Fruit fly (Drosophila melanogaster) whole organism, embryonic: ENCODE results near the gene aln.

Experiments
- B-H1 ChIP-seq: fragments of 200-800 bp; sonication (Bioruptor generic); IDR thresholded peaks from 3 replicates; pipeline ENCODE4 v1.3.6; 2022; ENCODE audit warnings: missing biosample characterization, missing genetic modification characterization
- CG1024 ChIP-seq: fragments of 200-800 bp; sonication (Bioruptor generic); IDR thresholded peaks from 2 replicates; pipeline ENCODE4 v1.3.6; 2022; ENCODE audit warnings: missing biosample characterization, missing genetic modification characterization
- CG10654 ChIP-seq: fragments of 200-800 bp; sonication (Bioruptor generic); optimal IDR thresholded peaks from 2 replicates; lab custom pipeline; 2016; ENCODE audit warnings: missing biosample characterization, missing genetic modification characterization
- CG11398 ChIP-seq: fragments of 200-800 bp; sonication (Bioruptor generic); optimal IDR thresholded peaks from 2 replicates; lab custom pipeline; 2016; ENCODE audit warnings: missing biosample characterization, missing genetic modification characterization
- CG11504 ChIP-seq: fragments of 200-800 bp; sonication (Bioruptor generic); optimal IDR thresholded peaks from 3 replicates; lab custom pipeline; 2019; ENCODE audit warnings: missing biosample characterization, mild to moderate bottlenecking, missing genetic modification characterization, moderate library complexity
- CG13123 ChIP-seq: fragments of 200-800 bp; sonication (Bioruptor generic); optimal IDR thresholded peaks from 2 replicates; lab custom pipeline; 2016; ENCODE audit warnings: missing biosample characterization, missing genetic modification characterization
- CG14050 ChIP-seq: fragments of 200-800 bp; sonication (Bioruptor generic); IDR thresholded peaks from 3 replicates; pipeline ENCODE4 v1.3.6; 2022; ENCODE audit warnings: missing biosample characterization, missing genetic modification characterization
- CG14667 ChIP-seq: fragments of 200-800 bp; sonication (Bioruptor generic); IDR thresholded peaks from 2 replicates; pipeline ENCODE4 v1.3.6; 2022; ENCODE audit warnings: missing biosample characterization, missing genetic modification characterization
- CG14710 ChIP-seq: fragments of 200-800 bp; sonication (Bioruptor generic); optimal IDR thresholded peaks from 3 replicates; lab custom pipeline; 2019; ENCODE audit warnings: missing biosample characterization, mild to moderate bottlenecking, missing genetic modification characterization, moderate library complexity
- CG1529 ChIP-seq: fragments of 200-800 bp; sonication (Bioruptor generic); optimal IDR thresholded peaks from 3 replicates; lab custom pipeline; 2018; ENCODE audit warnings: missing biosample characterization, missing genetic modification characterization
- CG15601 ChIP-seq: fragments of 200-800 bp; sonication (Bioruptor generic); optimal IDR thresholded peaks from 3 replicates; lab custom pipeline; 2019; ENCODE audit warnings: missing biosample characterization, mild to moderate bottlenecking, missing genetic modification characterization, moderate library complexity
- CG16815 ChIP-seq: fragments of 200-800 bp; sonication (Bioruptor generic); optimal IDR thresholded peaks from 3 replicates; lab custom pipeline; 2017; ENCODE audit warnings: missing biosample characterization, mild to moderate bottlenecking, missing genetic modification characterization
- CG17385 ChIP-seq: fragments of 200-800 bp; sonication (Bioruptor generic); optimal IDR thresholded peaks from 3 replicates; lab custom pipeline; 2018; ENCODE audit warnings: missing biosample characterization, mild to moderate bottlenecking, missing genetic modification characterization
- CG31441 ChIP-seq: fragments of 200-800 bp; sonication (Bioruptor generic); IDR thresholded peaks from 2 replicates; pipeline ENCODE4 v1.3.6; 2022; ENCODE audit warnings: missing biosample characterization, missing genetic modification characterization
- CG32532 ChIP-seq: fragments of 200-800 bp; sonication (Bioruptor generic); IDR thresholded peaks from 2 replicates; pipeline ENCODE4 v1.3.6; 2022; ENCODE audit warnings: missing biosample characterization, missing genetic modification characterization
- CG3847 ChIP-seq: fragments of 200-800 bp; sonication (Bioruptor generic); IDR thresholded peaks from 2 replicates; pipeline ENCODE4 v1.3.6; 2022; ENCODE audit warnings: missing biosample characterization, missing genetic modification characterization
- CG4404 ChIP-seq: fragments of 200-800 bp; sonication (Bioruptor generic); IDR thresholded peaks from 2 replicates; pipeline ENCODE4 v1.3.6; 2022; ENCODE audit warnings: missing biosample characterization, missing genetic modification characterization
- CG4707 ChIP-seq: fragments of 200-800 bp; sonication (Bioruptor generic); optimal IDR thresholded peaks from 2 replicates; lab custom pipeline; 2018; ENCODE audit warnings: missing biosample characterization, mild to moderate bottlenecking, missing genetic modification characterization, moderate library complexity
- CG5953 ChIP-seq: fragments of 200-800 bp; sonication (Bioruptor generic); IDR thresholded peaks from 2 replicates; pipeline ENCODE4 v1.3.6; 2022; ENCODE audit warnings: missing biosample characterization, missing genetic modification characterization
- CG7556 ChIP-seq: fragments of 200-800 bp; sonication (Bioruptor generic); optimal IDR thresholded peaks from 2 replicates; lab custom pipeline; 2017; ENCODE audit warnings: missing biosample characterization, mild to moderate bottlenecking, missing genetic modification characterization
- CG7839 ChIP-seq: fragments of 200-800 bp; sonication (Bioruptor generic); optimal IDR thresholded peaks from 3 replicates; lab custom pipeline; 2018; ENCODE audit warnings: missing biosample characterization, mild to moderate bottlenecking, missing genetic modification characterization, moderate library complexity
- Fer1 ChIP-seq: fragments of 200-800 bp; sonication (Bioruptor generic); optimal IDR thresholded peaks from 2 replicates; lab custom pipeline; 2017; ENCODE audit warnings: missing biosample characterization, mild to moderate bottlenecking, missing genetic modification characterization
- H2.0 ChIP-seq: fragments of 200-800 bp; sonication (Bioruptor generic); IDR thresholded peaks from 2 replicates; pipeline ENCODE4 v1.3.6; 2022; ENCODE audit warnings: missing biosample characterization, missing genetic modification characterization
- Hsf ChIP-seq: fragments of 200-800 bp; sonication (Bioruptor generic); optimal IDR thresholded peaks from 3 replicates; lab custom pipeline; 2016; ENCODE audit warnings: missing biosample characterization, missing genetic modification characterization
- NC2α ChIP-seq: fragments of 200-800 bp; sonication (Bioruptor generic); optimal IDR thresholded peaks from 2 replicates; lab custom pipeline; 2016; ENCODE audit warnings: missing biosample characterization, missing genetic modification characterization
- Side ChIP-seq: fragments of 200-800 bp; sonication (Bioruptor generic); optimal IDR thresholded peaks from 2 replicates; lab custom pipeline; 2016; ENCODE audit warnings: missing biosample characterization, missing genetic modification characterization
- Six4 ChIP-seq: fragments of 200-800 bp; sonication (Bioruptor generic); optimal IDR thresholded peaks from 2 replicates; lab custom pipeline; 2016; ENCODE audit warnings: missing biosample characterization, missing genetic modification characterization
- Sox102F ChIP-seq: fragments of 200-800 bp; sonication (Bioruptor generic); optimal IDR thresholded peaks from 2 replicates; lab custom pipeline; 2018; ENCODE audit warnings: missing biosample characterization, mild to moderate bottlenecking, missing genetic modification characterization, moderate library complexity
- Xrp1 ChIP-seq: fragments of 200-800 bp; sonication (Bioruptor generic); IDR thresholded peaks from 2 replicates; pipeline ENCODE4 v1.3.6; 2022; ENCODE audit warnings: missing biosample characterization, missing genetic modification characterization
- abd-A ChIP-seq: fragments of 200-800 bp; sonication (Bioruptor generic); optimal IDR thresholded peaks from 3 replicates; lab custom pipeline; 2019; ENCODE audit warnings: missing biosample characterization, mild to moderate bottlenecking, missing genetic modification characterization, moderate library complexity
- ap ChIP-seq: fragments of 200-800 bp; sonication (Bioruptor generic); IDR thresholded peaks from 2 replicates; pipeline ENCODE4 v1.3.6; 2022; ENCODE audit warnings: missing biosample characterization, missing genetic modification characterization
- ara ChIP-seq: fragments of 200-800 bp; sonication (Bioruptor generic); IDR thresholded peaks from 2 replicates; pipeline ENCODE4 v1.3.6; 2022; ENCODE audit warnings: missing biosample characterization, missing genetic modification characterization
- corto ChIP-seq: fragments of 200-800 bp; sonication (Bioruptor generic); optimal IDR thresholded peaks from 2 replicates; lab custom pipeline; 2016; ENCODE audit warnings: missing biosample characterization, mild to moderate bottlenecking, missing genetic modification characterization, moderate library complexity
- crc ChIP-seq: fragments of 200-800 bp; sonication (Bioruptor generic); optimal IDR thresholded peaks from 2 replicates; lab custom pipeline; 2016; ENCODE audit warnings: missing biosample characterization, missing genetic modification characterization
- croc ChIP-seq: fragments of 200-800 bp; sonication (Bioruptor generic); conservative IDR thresholded peaks from 3 replicates; pipeline ENCODE4 v1.3.6; 2022; ENCODE audit warnings: missing biosample characterization, missing genetic modification characterization
- dpn ChIP-seq, 2 experiments: fragments of 200-800 bp; sonication (Bioruptor generic); optimal IDR thresholded peaks; 3 replicates each; lab custom pipeline; 2016; ENCODE audit warnings: missing biosample characterization in 2 of 2, missing genetic modification characterization in 2 of 2
- fru ChIP-seq: fragments of >200 bp; optimal IDR thresholded peaks from 2 replicates; lab custom pipeline; 2017
- grau ChIP-seq: fragments of 200-800 bp; optimal IDR thresholded peaks from 3 replicates; lab custom pipeline; 2019; ENCODE audit warnings: missing biosample characterization, mild to moderate bottlenecking, missing genetic modification characterization, moderate library complexity
- inv ChIP-seq: fragments of 200-800 bp; sonication (Bioruptor generic); IDR thresholded peaks from 2 replicates; pipeline ENCODE4 v1.3.6; 2022; ENCODE audit warnings: missing biosample characterization, missing genetic modification characterization; ENCODE audit not compliant: partially characterized antibody
- jing ChIP-seq: fragments of 200-800 bp; sonication (Bioruptor generic); optimal IDR thresholded peaks from 2 replicates; lab custom pipeline; 2018; ENCODE audit warnings: missing biosample characterization, mild to moderate bottlenecking, missing genetic modification characterization
- knrl ChIP-seq: fragments of 200-800 bp; sonication (Bioruptor generic); IDR thresholded peaks from 3 replicates; pipeline ENCODE4 v1.3.6; 2022; ENCODE audit warnings: missing biosample characterization, missing genetic modification characterization; ENCODE audit not compliant: partially characterized antibody
- lbe ChIP-seq: fragments of 200-800 bp; sonication (Bioruptor generic); optimal IDR thresholded peaks from 2 replicates; lab custom pipeline; 2016; ENCODE audit warnings: missing biosample characterization, mild to moderate bottlenecking, missing genetic modification characterization
- oc ChIP-seq: fragments of 200-800 bp; sonication (Bioruptor generic); optimal IDR thresholded peaks from 2 replicates; lab custom pipeline; 2018; ENCODE audit warnings: missing biosample characterization, mild to moderate bottlenecking, missing genetic modification characterization, moderate library complexity
- repo ChIP-seq: fragments of 200-800 bp; sonication (Bioruptor generic); optimal IDR thresholded peaks from 2 replicates; lab custom pipeline; 2016; ENCODE audit warnings: missing biosample characterization, missing genetic modification characterization
- row ChIP-seq: fragments of 200-800 bp; sonication (Bioruptor generic); IDR thresholded peaks from 3 replicates; pipeline ENCODE4 v1.3.6; 2022; ENCODE audit warnings: missing biosample characterization, missing genetic modification characterization
- sisA ChIP-seq: fragments of 200-800 bp; sonication (Bioruptor generic); IDR thresholded peaks from 2 replicates; pipeline ENCODE4 v1.3.6; 2022; ENCODE audit warnings: missing biosample characterization, missing genetic modification characterization
- sob ChIP-seq: fragments of 200-800 bp; sonication (Bioruptor generic); IDR thresholded peaks from 2 replicates; pipeline ENCODE4 v1.3.6; 2022; ENCODE audit warnings: missing biosample characterization, missing genetic modification characterization
- sug ChIP-seq: fragments of 200-800 bp; optimal IDR thresholded peaks from 2 replicates; lab custom pipeline; 2019; ENCODE audit warnings: missing biosample characterization, mild to moderate bottlenecking, missing genetic modification characterization, moderate library complexity
- tin ChIP-seq: fragments of 200-800 bp; sonication (Bioruptor generic); optimal IDR thresholded peaks from 3 replicates; lab custom pipeline; 2016; ENCODE audit warnings: missing biosample characterization, missing genetic modification characterization
- trem ChIP-seq: fragments of 200-800 bp; optimal IDR thresholded peaks from 3 replicates; lab custom pipeline; 2019; ENCODE audit warnings: missing biosample characterization, mild to moderate bottlenecking, missing genetic modification characterization, moderate library complexity
- wor ChIP-seq: fragments of 200-800 bp; sonication (Bioruptor generic); IDR thresholded peaks from 2 replicates; pipeline ENCODE4 v1.3.6; 2022; ENCODE audit warnings: missing biosample characterization, missing genetic modification characterization

aln gene

dm6 chr3L:1029610-1030284 is 36.0 kb downstream of the aln start (continued):
- TF ChIP-seq CG11504 (tag; lab: Kevin White, UChicago) (peak; percentile 82), ara (GFP tag; lab: Robert Waterston, UW) (peak; percentile 71; the same call in 1 of the 2 replicates), knrl (GFP tag; lab: Robert Waterston, UW) (no peak), sisA (GFP tag; lab: Robert Waterston, UW) (peak; percentile 70), CG15601 (peak; percentile 75), Six4 (peak; percentile 55), fru (lab: Kevin White, UChicago) (no peak), repo (GFP tag; lab: Kevin White, UChicago) (peak; percentile 29), CG10654 (GFP tag; lab: Kevin White, UChicago) (peak; percentile 56), sob (GFP tag; lab: Robert Waterston, UW) (peak; percentile 38; the same call in 1 of the 2 replicates), CG13123 (no peak), CG17385 (GFP tag; lab: Kevin White, UChicago) (peak; percentile 45), inv (GFP tag; lab: Robert Waterston, UW) (no peak), NC2α (GFP tag; lab: Kevin White, UChicago) (peak; percentile 29), dpn (GFP tag; optimal IDR thresholded peaks at IDR 0.05; lab: Kevin White, UChicago) (peak; percentile 37 to 57), CG7556 (GFP tag; lab: Kevin White, UChicago) (peak; percentile 46), croc (peak; percentile 68), CG1024 (GFP tag; lab: Robert Waterston, UW) (peak; percentile 71), Fer1 (GFP tag; lab: Kevin White, UChicago) (peak; percentile 14), crc (no peak), CG4707 (GFP tag; lab: Kevin White, UChicago) (peak; percentile 29), grau (tag; lab: Kevin White, UChicago) (peak; percentile 43), abd-A (tag; lab: Kevin White, UChicago) (peak; percentile 27), Sox102F (GFP tag; lab: Kevin White, UChicago) (peak; percentile 75), CG16815 (GFP tag; lab: Kevin White, UChicago) (no peak), sug (tag; lab: Kevin White, UChicago) (no peak), Xrp1 (GFP tag; lab: Robert Waterston, UW) (peak; percentile 83), CG3847 (GFP tag; lab: Robert Waterston, UW) (0 out of 2 replicates have a peak, but pooled peaks have one; percentile 7), CG31441 (peak; percentile 69), lbe (GFP tag; lab: Kevin White, UChicago) (no peak), CG32532 (GFP tag; lab: Robert Waterston, UW) (peak; percentile 29; the same call in 1 of the 2 replicates), Side (peak; percentile 59), CG14667 (GFP tag; lab: Robert Waterston, UW) (peak; percentile 50), tin (GFP tag; lab: Kevin White, UChicago) (peak; percentile 77), CG1529 (GFP tag; lab: Kevin White, UChicago) (peak; percentile 63), row (peak; percentile 65), H2.0 (peak; percentile 39), jing (GFP tag; lab: Kevin White, UChicago) (peak; percentile 42), B-H1 (peak; percentile 58), ap (GFP tag; lab: Robert Waterston, UW) (peak; percentile 49; the same call in 1 of the 2 replicates), CG14710 (peak; percentile 71), Hsf (GFP tag; lab: Kevin White, UChicago) (peak; percentile 36), oc (peak; percentile 72), CG4404 (GFP tag; lab: Robert Waterston, UW) (no peak), wor (GFP tag; lab: Robert Waterston, UW) (peak; percentile 57), CG7839 (tag; lab: Kevin White, UChicago) (peak; percentile 69), corto (GFP tag; lab: Kevin White, UChicago) (no peak), CG14050 (GFP tag; lab: Robert Waterston, UW) (no peak), trem (tag; lab: Kevin White, UChicago) (peak; percentile 72), CG5953 (GFP tag; lab: Robert Waterston, UW) (peak; percentile 49; the same call in 1 of the 2 replicates), CG11398 (peak; percentile 21)
